Fruit fly (Drosophila melanogaster) whole organism, embryonic: ENCODE results near the gene Sec20.

Experiments used
- Antp ChIP-seq: fragments of 200-800 bp; sonication (Bioruptor generic); optimal IDR thresholded peaks from 3 replicates; lab custom pipeline; 2016; ENCODE audit warnings: missing biosample characterization, missing genetic modification characterization
- CG10274 ChIP-seq: fragments of 200-800 bp; sonication (Bioruptor generic); optimal IDR thresholded peaks from 3 replicates; lab custom pipeline; 2017; ENCODE audit warnings: missing biosample characterization, mild to moderate bottlenecking, missing genetic modification characterization
- Meics ChIP-seq: fragments of 200-800 bp; sonication (Bioruptor generic); optimal IDR thresholded peaks from 2 replicates; lab custom pipeline; 2017; ENCODE audit warnings: missing biosample characterization, mild to moderate bottlenecking, missing genetic modification characterization
- org-1 ChIP-seq: fragments of 200-800 bp; sonication (Bioruptor generic); optimal IDR thresholded peaks from 2 replicates; lab custom pipeline; 2017; ENCODE audit warnings: missing biosample characterization, missing genetic modification characterization
- vfl ChIP-seq: fragments of 200-800 bp; sonication (Bioruptor generic); optimal IDR thresholded peaks from 2 replicates; lab custom pipeline; 2016; ENCODE audit warnings: missing biosample characterization, missing genetic modification characterization

dm6 chr3R:5794267-5795089, 29.9 kb downstream of the Sec20 start, which contains the start of the genes PSMG1 and CG10979:
- TF ChIP-seq CG10274 (GFP tag; lab: Kevin White, UChicago), result no peak
- TF ChIP-seq Antp, result no peak
- TF ChIP-seq org-1, result no peak
- no peak for TF ChIP-seq vfl (GFP tag; lab: Kevin White, UChicago)
- TF ChIP-seq Meics (GFP tag; lab: Kevin White, UChicago), result no peak
